Worm (Caenorhabditis elegans) whole organism, mixed stage, embryonic: ENCODE data around the gene dhs-29.
A peak's percentile ranks its signal among the peaks of the same experiment; 100 is the strongest.

ENCODE experiments used
- M03D4.4 ChIP-seq: sonication (generic microtip); optimal IDR thresholded peaks from 2 replicates; lab custom pipeline; 2017; ENCODE audit warnings: mild to moderate bottlenecking, missing genetic modification characterization, missing compliant biosample characterization
- bed-3 ChIP-seq: fragments of 200-800 bp; sonication (Bioruptor generic); optimal IDR thresholded peaks from 3 replicates; lab custom pipeline; 2018; ENCODE audit warnings: mild to moderate bottlenecking, missing genetic modification characterization, moderate library complexity, missing compliant biosample characterization
- blmp-1 ChIP-seq: fragments of 150-350 bp; optimal IDR thresholded peaks from 2 replicates; lab custom pipeline; 2014; ENCODE audit warnings: missing biosample characterization, missing genetic modification characterization
- ceh-39 ChIP-seq: fragments of 150-350 bp; optimal IDR thresholded peaks from 2 replicates; lab custom pipeline; 2014; ENCODE audit warnings: missing biosample characterization, missing genetic modification characterization
- ceh-43 ChIP-seq: fragments of 200-800 bp; sonication (Bioruptor generic); optimal IDR thresholded peaks from 2 replicates; lab custom pipeline; 2018; ENCODE audit warnings: mild to moderate bottlenecking, missing genetic modification characterization, moderate library complexity, missing compliant biosample characterization
- ces-1 ChIP-seq: fragments of 150-350 bp; optimal IDR thresholded peaks from 2 replicates; lab custom pipeline; 2014; ENCODE audit warnings: missing biosample characterization, missing genetic modification reagents, missing genetic modification characterization
- cnd-1 ChIP-seq: fragments of 200-800 bp; sonication (Bioruptor generic); optimal IDR thresholded peaks from 2 replicates; lab custom pipeline; 2018; ENCODE audit warnings: mild to moderate bottlenecking, missing genetic modification characterization, missing compliant biosample characterization
- drap-1 ChIP-seq: fragments of 200-800 bp; sonication (Bioruptor generic); optimal IDR thresholded peaks from 3 replicates; lab custom pipeline; 2018; ENCODE audit warnings: mild to moderate bottlenecking, missing genetic modification characterization, missing compliant biosample characterization
- elt-1 ChIP-seq: sonication (generic microtip); optimal IDR thresholded peaks from 2 replicates; lab custom pipeline; 2017; ENCODE audit warnings: missing genetic modification characterization, mild to moderate bottlenecking, missing compliant biosample characterization, antibody characterized with exemption, moderate library complexity, borderline replicate concordance; ENCODE audit not compliant: insufficient read depth
- elt-3 ChIP-seq: fragments of 150-350 bp; optimal IDR thresholded peaks from 2 replicates; lab custom pipeline; 2014; ENCODE audit warnings: missing biosample characterization, missing genetic modification characterization
- flh-1 ChIP-seq: fragments of 200-800 bp; sonication (Bioruptor generic); optimal IDR thresholded peaks from 2 replicates; lab custom pipeline; 2018; ENCODE audit warnings: mild to moderate bottlenecking, missing genetic modification characterization, moderate library complexity, missing compliant biosample characterization
- hlh-1 ChIP-seq: fragments of 150-350 bp; optimal IDR thresholded peaks from 2 replicates; lab custom pipeline; 2014; ENCODE audit warnings: missing biosample characterization, missing genetic modification reagents, missing genetic modification characterization
- lin-13 ChIP-seq: fragments of 150-350 bp; optimal IDR thresholded peaks from 2 replicates; lab custom pipeline; 2014; ENCODE audit warnings: missing biosample characterization, missing genetic modification characterization
- mab-5 ChIP-seq: fragments of 150-350 bp; optimal IDR thresholded peaks from 2 replicates; lab custom pipeline; 2014; ENCODE audit warnings: missing biosample characterization, missing genetic modification characterization
- mep-1 ChIP-seq: fragments of 150-350 bp; optimal IDR thresholded peaks from 2 replicates; lab custom pipeline; 2017; ENCODE audit warnings: missing biosample characterization, missing genetic modification reagents, missing genetic modification characterization, inconsistent platforms
- mls-2 ChIP-seq: sonication (generic microtip); optimal IDR thresholded peaks from 2 replicates; lab custom pipeline; 2016; ENCODE audit warnings: mild to moderate bottlenecking, missing genetic modification characterization, moderate library complexity, missing compliant biosample characterization
- nhr-12 ChIP-seq: fragments of 150-350 bp; optimal IDR thresholded peaks from 2 replicates; lab custom pipeline; 2014; ENCODE audit warnings: missing biosample characterization, missing genetic modification characterization
- nhr-2 ChIP-seq: fragments of 150-350 bp; optimal IDR thresholded peaks from 2 replicates; lab custom pipeline; 2014; ENCODE audit warnings: missing biosample characterization, missing genetic modification characterization
- nhr-237 ChIP-seq: fragments of 150-350 bp; optimal IDR thresholded peaks from 2 replicates; lab custom pipeline; 2014; ENCODE audit warnings: missing biosample characterization, missing genetic modification characterization
- nhr-76 ChIP-seq: sonication (generic microtip); optimal IDR thresholded peaks from 2 replicates; lab custom pipeline; 2017; ENCODE audit warnings: missing biosample characterization, missing genetic modification characterization
- pha-4 ChIP-seq: fragments of 150-350 bp; optimal IDR thresholded peaks from 2 replicates; lab custom pipeline; 2018; ENCODE audit warnings: missing biosample characterization, missing genetic modification reagents, missing genetic modification characterization
- sem-2 ChIP-seq: fragments of 200-800 bp; sonication (Bioruptor generic); optimal IDR thresholded peaks from 2 replicates; lab custom pipeline; 2018; ENCODE audit warnings: mild to moderate bottlenecking, missing genetic modification characterization, missing compliant biosample characterization
- snpc-4 ChIP-seq: fragments of 150-350 bp; optimal IDR thresholded peaks from 2 replicates; lab custom pipeline; 2014; ENCODE audit warnings: missing biosample characterization, missing genetic modification characterization
- sptf-1 ChIP-seq: sonication (generic microtip); optimal IDR thresholded peaks from 2 replicates; lab custom pipeline; 2017; ENCODE audit warnings: mild to moderate bottlenecking, missing genetic modification characterization, moderate library complexity, missing compliant biosample characterization
- tbx-8 ChIP-seq: fragments of 200-800 bp; sonication (Bioruptor generic); optimal IDR thresholded peaks from 2 replicates; lab custom pipeline; 2018; ENCODE audit warnings: mild to moderate bottlenecking, missing genetic modification characterization, moderate library complexity, missing compliant biosample characterization
- unc-120 ChIP-seq: sonication (generic microtip); optimal IDR thresholded peaks from 2 replicates; lab custom pipeline; 2017; ENCODE audit warnings: missing genetic modification characterization, missing compliant biosample characterization; ENCODE audit not compliant: poor library complexity, severe bottlenecking
- unc-39 ChIP-seq: fragments of 150-350 bp; optimal IDR thresholded peaks from 2 replicates; lab custom pipeline; 2014; ENCODE audit warnings: missing biosample characterization, missing genetic modification characterization
- unc-62 ChIP-seq: fragments of 150-350 bp; optimal IDR thresholded peaks from 2 replicates; lab custom pipeline; 2014; ENCODE audit warnings: missing biosample characterization, missing genetic modification reagents, missing genetic modification characterization
- zip-8 ChIP-seq: fragments of 150-350 bp; optimal IDR thresholded peaks from 2 replicates; lab custom pipeline; 2014; ENCODE audit warnings: missing biosample characterization, missing genetic modification characterization
- ztf-11 ChIP-seq: fragments of 150-350 bp; optimal IDR thresholded peaks from 2 replicates; lab custom pipeline; 2014; ENCODE audit warnings: missing biosample characterization, missing genetic modification characterization

Gene dhs-29

ce11 chrX:7680545-7681330 lies 16.0 kb upstream of the dhs-29 start, which contains the start of gene stn-2:
stn-2 (minus strand) TSS chrX:7680619.
- TF ChIP-seq hlh-1 (tag; lab: Kevin White, UChicago) (peak; percentile 87), unc-120 (peak; percentile 43), ceh-43 (GFP tag; lab: Kevin White, UChicago) (no peak), tbx-8 (GFP tag; lab: Kevin White, UChicago) (no peak), sptf-1 (tag; lab: Kevin White, UChicago) (no peak)
- TF ChIP-seq, all 35 proteins: peak for 2

- TF ChIP-seq ceh-43 (GFP tag; lab: Kevin White, UChicago) (no peak), pha-4 (no peak), M03D4.4 (no peak), nhr-76 (tag; lab: Kevin White, UChicago) (no peak), zip-8 (tag; lab: Kevin White, UChicago) (no peak), mab-5 (tag; lab: Kevin White, UChicago) (no peak), ces-1 (GFP tag; lab: Kevin White, UChicago) (peak; percentile 87)
- TF ChIP-seq, all 35 proteins: peak for 1
These were observed 15.1 kb upstream of the dhs-29 start for ce11 chrX:7679835-7680234.

- no peak for TF ChIP-seq bed-3 (GFP tag; lab: Kevin White, UChicago)
- no peak for TF ChIP-seq pha-4
- TF ChIP-seq ces-1 (GFP tag; lab: Kevin White, UChicago), result peak; percentile 20
These were observed 13.9 kb upstream of the dhs-29 start for ce11 chrX:7678437-7679139.

ce11 chrX:7674871-7675270 lies 10.2 kb upstream of the dhs-29 start:
- TF ChIP-seq nhr-76 (tag; lab: Kevin White, UChicago) (no peak), blmp-1 (tag; lab: Kevin White, UChicago) (no peak), zip-8 (tag; lab: Kevin White, UChicago) (no peak), mab-5 (tag; lab: Kevin White, UChicago) (no peak), tbx-8 (GFP tag; lab: Kevin White, UChicago) (no peak), elt-1 (tag; lab: Kevin White, UChicago) (no peak), snpc-4 (tag; lab: Kevin White, UChicago) (no peak), mep-1 (no peak), M03D4.4 (no peak), ceh-43 (GFP tag; lab: Kevin White, UChicago) (no peak), elt-3 (tag; lab: Kevin White, UChicago) (no peak), lin-13 (no peak), unc-39 (tag; lab: Kevin White, UChicago) (no peak), cnd-1 (tag; lab: Kevin White, UChicago) (no peak), ceh-39 (tag; lab: Kevin White, UChicago) (no peak), ztf-11 (tag; lab: Kevin White, UChicago) (no peak), unc-62 (GFP tag; lab: Kevin White, UChicago) (no peak), nhr-12 (tag; lab: Kevin White, UChicago) (no peak)

- no peak for TF ChIP-seq nhr-2 (tag; lab: Kevin White, UChicago)
- no peak for TF ChIP-seq M03D4.4
- no peak for TF ChIP-seq lin-13
- no peak for TF ChIP-seq nhr-76 (tag; lab: Kevin White, UChicago)
- TF ChIP-seq flh-1 (GFP tag; lab: Kevin White, UChicago), result no peak
- TF ChIP-seq bed-3 (GFP tag; lab: Kevin White, UChicago), result no peak
- TF ChIP-seq mep-1, result no peak
- no peak for TF ChIP-seq elt-1 (tag; lab: Kevin White, UChicago)
- TF ChIP-seq nhr-237, result no peak
- no peak for TF ChIP-seq drap-1
- no peak for TF ChIP-seq ceh-39 (tag; lab: Kevin White, UChicago)
- no peak for TF ChIP-seq ztf-11 (tag; lab: Kevin White, UChicago)
- no peak for TF ChIP-seq nhr-12 (tag; lab: Kevin White, UChicago)
- TF ChIP-seq sem-2 (GFP tag; lab: Kevin White, UChicago), result no peak
- TF ChIP-seq tbx-8 (GFP tag; lab: Kevin White, UChicago), result no peak
- TF ChIP-seq mls-2 (tag; lab: Kevin White, UChicago), result no peak
- TF ChIP-seq hlh-1 (tag; lab: Kevin White, UChicago), result no peak
These were observed 8.0 kb upstream of the dhs-29 start, which contains the start of gene F27D9.2 for ce11 chrX:7672693-7673092. F27D9.2 (plus strand) TSS chrX:7672993.
